Worm (Caenorhabditis elegans) whole organism, mixed stage, embryonic: ENCODE data around the gene D1086.8.

Experiments used
- M03D4.4 ChIP-seq: sonication (generic microtip); optimal IDR thresholded peaks from 2 replicates; lab custom pipeline; 2017; ENCODE audit warnings: mild to moderate bottlenecking, missing genetic modification characterization, missing compliant biosample characterization
- bed-3 ChIP-seq: fragments of 200-800 bp; sonication (Bioruptor generic); optimal IDR thresholded peaks from 3 replicates; lab custom pipeline; 2018; ENCODE audit warnings: mild to moderate bottlenecking, missing genetic modification characterization, moderate library complexity, missing compliant biosample characterization
- blmp-1 ChIP-seq: fragments of 150-350 bp; optimal IDR thresholded peaks from 2 replicates; lab custom pipeline; 2014; ENCODE audit warnings: missing biosample characterization, missing genetic modification characterization
- ceh-39 ChIP-seq: fragments of 150-350 bp; optimal IDR thresholded peaks from 2 replicates; lab custom pipeline; 2014; ENCODE audit warnings: missing biosample characterization, missing genetic modification characterization
- ceh-83 ChIP-seq: fragments of 200-800 bp; sonication (Bioruptor generic); optimal IDR thresholded peaks from 2 replicates; lab custom pipeline; 2018; ENCODE audit warnings: mild to moderate bottlenecking, missing genetic modification characterization, missing compliant biosample characterization
- ces-1 ChIP-seq: fragments of 150-350 bp; optimal IDR thresholded peaks from 2 replicates; lab custom pipeline; 2014; ENCODE audit warnings: missing biosample characterization, missing genetic modification reagents, missing genetic modification characterization
- cnd-1 ChIP-seq: fragments of 200-800 bp; sonication (Bioruptor generic); optimal IDR thresholded peaks from 2 replicates; lab custom pipeline; 2018; ENCODE audit warnings: mild to moderate bottlenecking, missing genetic modification characterization, missing compliant biosample characterization
- drap-1 ChIP-seq: fragments of 200-800 bp; sonication (Bioruptor generic); optimal IDR thresholded peaks from 3 replicates; lab custom pipeline; 2018; ENCODE audit warnings: mild to moderate bottlenecking, missing genetic modification characterization, missing compliant biosample characterization
- elt-1 ChIP-seq: sonication (generic microtip); optimal IDR thresholded peaks from 2 replicates; lab custom pipeline; 2017; ENCODE audit warnings: missing genetic modification characterization, mild to moderate bottlenecking, missing compliant biosample characterization, antibody characterized with exemption, moderate library complexity, borderline replicate concordance; ENCODE audit not compliant: insufficient read depth
- flh-1 ChIP-seq: fragments of 200-800 bp; sonication (Bioruptor generic); optimal IDR thresholded peaks from 2 replicates; lab custom pipeline; 2018; ENCODE audit warnings: mild to moderate bottlenecking, missing genetic modification characterization, moderate library complexity, missing compliant biosample characterization
- ham-2 ChIP-seq: fragments of 200-800 bp; sonication (Bioruptor generic); optimal IDR thresholded peaks from 2 replicates; lab custom pipeline; 2018; ENCODE audit warnings: mild to moderate bottlenecking, missing genetic modification characterization, missing compliant biosample characterization
- hlh-1 ChIP-seq: fragments of 150-350 bp; optimal IDR thresholded peaks from 2 replicates; lab custom pipeline; 2014; ENCODE audit warnings: missing biosample characterization, missing genetic modification reagents, missing genetic modification characterization
- lin-32 ChIP-seq: fragments of 200-800 bp; sonication (Bioruptor generic); optimal IDR thresholded peaks from 2 replicates; lab custom pipeline; 2018; ENCODE audit warnings: mild to moderate bottlenecking, missing genetic modification characterization, missing compliant biosample characterization
- lsy-2 ChIP-seq: fragments of 150-350 bp; optimal IDR thresholded peaks from 2 replicates; lab custom pipeline; 2014; ENCODE audit warnings: missing biosample characterization, missing genetic modification characterization
- mab-5 ChIP-seq: fragments of 150-350 bp; optimal IDR thresholded peaks from 2 replicates; lab custom pipeline; 2014; ENCODE audit warnings: missing biosample characterization, missing genetic modification characterization
- mep-1 ChIP-seq: fragments of 150-350 bp; optimal IDR thresholded peaks from 2 replicates; lab custom pipeline; 2017; ENCODE audit warnings: missing biosample characterization, missing genetic modification reagents, missing genetic modification characterization, inconsistent platforms
- mls-2 ChIP-seq: sonication (generic microtip); optimal IDR thresholded peaks from 2 replicates; lab custom pipeline; 2016; ENCODE audit warnings: mild to moderate bottlenecking, missing genetic modification characterization, moderate library complexity, missing compliant biosample characterization
- nhr-12 ChIP-seq: fragments of 150-350 bp; optimal IDR thresholded peaks from 2 replicates; lab custom pipeline; 2014; ENCODE audit warnings: missing biosample characterization, missing genetic modification characterization
- nhr-237 ChIP-seq: fragments of 150-350 bp; optimal IDR thresholded peaks from 2 replicates; lab custom pipeline; 2014; ENCODE audit warnings: missing biosample characterization, missing genetic modification characterization
- nhr-28 ChIP-seq: fragments of 150-350 bp; optimal IDR thresholded peaks from 2 replicates; lab custom pipeline; 2014; ENCODE audit warnings: missing biosample characterization, missing genetic modification characterization
- pha-4 ChIP-seq: fragments of 150-350 bp; optimal IDR thresholded peaks from 2 replicates; lab custom pipeline; 2018; ENCODE audit warnings: missing biosample characterization, missing genetic modification reagents, missing genetic modification characterization
- sem-2 ChIP-seq: fragments of 200-800 bp; sonication (Bioruptor generic); optimal IDR thresholded peaks from 2 replicates; lab custom pipeline; 2018; ENCODE audit warnings: mild to moderate bottlenecking, missing genetic modification characterization, missing compliant biosample characterization
- sptf-1 ChIP-seq: sonication (generic microtip); optimal IDR thresholded peaks from 2 replicates; lab custom pipeline; 2017; ENCODE audit warnings: mild to moderate bottlenecking, missing genetic modification characterization, moderate library complexity, missing compliant biosample characterization
- tbx-8 ChIP-seq: fragments of 200-800 bp; sonication (Bioruptor generic); optimal IDR thresholded peaks from 2 replicates; lab custom pipeline; 2018; ENCODE audit warnings: mild to moderate bottlenecking, missing genetic modification characterization, moderate library complexity, missing compliant biosample characterization
- unc-120 ChIP-seq: sonication (generic microtip); optimal IDR thresholded peaks from 2 replicates; lab custom pipeline; 2017; ENCODE audit warnings: missing genetic modification characterization, missing compliant biosample characterization; ENCODE audit not compliant: poor library complexity, severe bottlenecking
- unc-62 ChIP-seq: fragments of 150-350 bp; optimal IDR thresholded peaks from 2 replicates; lab custom pipeline; 2014; ENCODE audit warnings: missing biosample characterization, missing genetic modification reagents, missing genetic modification characterization
- zip-8 ChIP-seq: fragments of 150-350 bp; optimal IDR thresholded peaks from 2 replicates; lab custom pipeline; 2014; ENCODE audit warnings: missing biosample characterization, missing genetic modification characterization
- ztf-11 ChIP-seq: fragments of 150-350 bp; optimal IDR thresholded peaks from 2 replicates; lab custom pipeline; 2014; ENCODE audit warnings: missing biosample characterization, missing genetic modification characterization

Gene D1086.8

DNA sequence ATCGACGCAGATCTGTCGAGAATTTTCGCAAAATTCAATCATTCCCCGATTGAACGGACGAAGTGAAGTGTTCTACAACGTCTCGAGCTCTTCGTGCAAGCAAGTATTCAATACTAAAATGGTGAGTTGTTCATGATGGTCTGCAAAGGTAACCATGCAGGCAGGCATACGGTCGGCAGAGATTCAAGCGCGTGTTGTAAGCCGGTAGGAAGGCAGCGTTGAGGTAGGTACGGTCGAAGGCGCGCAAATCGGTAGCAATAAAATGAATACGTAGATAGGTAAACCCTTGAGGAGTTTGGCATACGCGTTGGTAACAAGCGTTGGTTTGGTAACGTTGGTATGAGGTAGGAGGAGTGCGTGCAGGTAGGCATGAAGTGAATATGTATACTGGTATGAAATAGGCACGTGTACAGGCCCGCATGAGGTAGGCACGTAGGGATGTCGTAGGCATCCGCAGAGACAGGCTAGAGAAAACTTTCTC is 26.0 kb upstream of the D1086.8 start, which contains the start of gene D1086.17:
Gene D1086.17, plus strand, starts transcription at position 51 of the 481 bp plus-strand sequence.
- no peak for TF ChIP-seq ztf-11 (tag; lab: Kevin White, UChicago)

DNA sequence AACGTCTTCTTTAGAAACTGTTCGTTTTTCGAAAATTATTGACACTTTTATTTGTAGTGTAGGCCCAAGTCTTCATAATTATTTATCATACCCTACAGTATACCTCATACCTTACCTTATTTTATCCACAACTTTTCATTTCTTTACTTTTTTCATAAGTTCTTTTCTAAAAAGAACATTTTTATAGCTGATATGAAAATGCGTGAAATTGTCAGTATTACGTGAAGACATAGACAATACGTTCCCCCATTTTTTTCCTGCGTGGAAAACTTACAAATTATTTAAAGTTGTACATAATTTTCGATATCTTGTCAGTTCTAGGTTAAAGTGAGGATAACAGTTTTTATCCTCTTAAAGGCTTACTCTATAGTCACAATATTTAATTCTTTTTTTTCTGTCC is 24.0 kb upstream of the D1086.8 start:
- no peak for TF ChIP-seq mab-5
- TF ChIP-seq nhr-12 (tag; lab: Kevin White, UChicago): no peak
- TF ChIP-seq ztf-11 (tag; lab: Kevin White, UChicago): no peak

DNA sequence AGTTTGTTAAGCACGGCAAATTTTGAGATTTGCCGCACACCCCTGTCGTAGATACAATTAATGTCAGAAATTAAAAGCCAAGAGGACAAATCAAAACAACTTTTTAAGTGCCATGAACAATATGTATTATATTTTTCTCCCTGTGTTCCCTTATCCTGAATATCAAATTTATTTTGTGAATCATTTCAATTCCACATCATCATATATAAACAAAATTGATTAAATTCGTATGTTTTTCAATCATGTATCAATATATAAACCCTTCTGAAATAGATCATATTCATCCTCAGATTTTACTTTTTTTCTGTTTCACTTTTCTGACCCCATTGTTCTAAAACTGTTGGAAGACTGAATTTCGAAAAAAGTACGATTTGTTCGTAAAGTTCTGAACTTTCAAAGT is 19.7 kb upstream of the D1086.8 start, which contains the start of gene D1086.11:
Gene D1086.11, plus strand, starts transcription at position 301 of the 400 bp plus-strand sequence.
- TF ChIP-seq unc-120 (tag; lab: Kevin White, UChicago) (no peak), drap-1 (GFP tag; lab: Kevin White, UChicago) (no peak), lsy-2 (tag; lab: Kevin White, UChicago) (no peak), M03D4.4 (tag; lab: Kevin White, UChicago) (no peak)

DNA sequence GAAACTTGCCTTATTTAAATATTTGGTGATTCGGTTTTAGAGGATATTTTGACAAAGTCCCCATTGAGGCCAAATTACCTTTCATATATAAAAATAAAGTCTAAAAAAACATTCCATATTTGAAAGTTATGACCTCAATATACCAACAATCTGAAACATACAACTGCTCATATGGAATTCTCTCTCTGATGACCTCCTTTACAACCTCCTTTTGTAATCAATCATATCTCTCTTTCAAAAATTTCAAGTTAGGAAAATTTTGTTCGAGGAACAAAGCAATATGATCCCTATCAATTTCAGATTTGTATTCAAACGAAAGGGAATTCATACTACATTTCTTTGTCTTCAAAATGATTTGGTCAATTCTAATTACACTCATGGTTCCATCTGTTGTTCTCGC is 14.4 kb upstream of the D1086.8 start, which contains the start of gene D1086.6:
Gene D1086.6, plus strand, starts transcription at position 301 of the 400 bp plus-strand sequence.
- no peak for TF ChIP-seq bed-3 (GFP tag; lab: Kevin White, UChicago)
- no peak for TF ChIP-seq sem-2 (GFP tag; lab: Kevin White, UChicago)
- no peak for TF ChIP-seq sptf-1 (tag; lab: Kevin White, UChicago)

DNA sequence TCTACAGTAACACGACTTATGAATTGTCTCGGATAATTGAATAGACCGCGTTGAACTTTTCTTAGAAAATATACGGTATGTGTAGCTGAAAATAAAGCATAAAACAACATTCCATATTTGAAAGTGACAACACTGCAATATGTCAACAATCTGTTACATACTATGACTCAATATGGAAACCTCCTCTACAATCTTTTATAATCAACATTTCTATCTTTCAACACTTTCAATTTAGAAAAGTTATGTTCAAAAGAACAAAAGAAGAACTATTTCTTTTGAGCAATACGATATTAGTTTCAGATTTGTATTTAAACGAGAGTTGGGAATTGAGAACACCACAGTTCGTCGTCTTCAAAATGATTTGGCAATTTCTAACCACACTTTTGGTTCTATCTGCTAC is 11.5 kb upstream of the D1086.8 start, which contains the start of gene D1086.10:
Gene D1086.10, plus strand, starts transcription at position 301 of the 400 bp plus-strand sequence.
- TF ChIP-seq tbx-8 (no peak), pha-4 (tag; lab: Kevin White, UChicago) (no peak), ceh-83 (GFP tag; lab: Kevin White, UChicago) (no peak), elt-1 (tag; lab: Kevin White, UChicago) (no peak), ham-2 (GFP tag; lab: Kevin White, UChicago) (no peak), mls-2 (tag; lab: Kevin White, UChicago) (no peak), nhr-28 (tag; lab: Kevin White, UChicago) (no peak), cnd-1 (tag; lab: Kevin White, UChicago) (no peak), unc-120 (tag; lab: Kevin White, UChicago) (no peak), blmp-1 (tag; lab: Kevin White, UChicago) (no peak), lsy-2 (tag; lab: Kevin White, UChicago) (no peak), ztf-11 (tag; lab: Kevin White, UChicago) (no peak), lin-32 (GFP tag; lab: Kevin White, UChicago) (no peak), zip-8 (tag; lab: Kevin White, UChicago) (no peak), bed-3 (GFP tag; lab: Kevin White, UChicago) (no peak), sem-2 (GFP tag; lab: Kevin White, UChicago) (no peak), ces-1 (no peak), unc-62 (no peak), M03D4.4 (tag; lab: Kevin White, UChicago) (no peak), nhr-12 (tag; lab: Kevin White, UChicago) (no peak)

DNA sequence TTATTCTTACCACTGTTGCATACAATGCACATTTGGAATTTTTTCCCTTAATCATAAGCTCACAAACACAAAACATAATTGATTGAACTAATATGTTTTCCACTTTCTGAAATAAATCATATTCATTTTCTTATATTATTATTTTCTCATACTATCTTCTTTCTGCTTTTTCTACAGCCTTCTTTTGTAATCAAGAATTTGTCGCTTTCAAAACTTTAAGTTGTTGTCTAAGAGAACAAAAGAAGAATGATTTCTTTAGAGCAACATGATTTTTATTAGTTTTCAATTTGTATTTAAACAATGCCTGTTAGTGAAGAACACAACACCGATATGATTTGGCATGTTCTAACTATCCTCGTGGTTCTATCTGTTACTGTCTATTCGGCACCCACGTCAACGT is 9.9 kb upstream of the D1086.8 start, which contains the start of gene D1086.7:
Gene D1086.7, plus strand, starts transcription at position 301 of the 400 bp plus-strand sequence.
- no peak for TF ChIP-seq ham-2 (GFP tag; lab: Kevin White, UChicago)
- TF ChIP-seq nhr-12 (tag; lab: Kevin White, UChicago): no peak
- no peak for TF ChIP-seq nhr-237 (tag; lab: Kevin White, UChicago)
- TF ChIP-seq mep-1 (tag; lab: Kevin White, UChicago): no peak
- TF ChIP-seq lin-32 (GFP tag; lab: Kevin White, UChicago): no peak
- TF ChIP-seq blmp-1 (tag; lab: Kevin White, UChicago): no peak

DNA sequence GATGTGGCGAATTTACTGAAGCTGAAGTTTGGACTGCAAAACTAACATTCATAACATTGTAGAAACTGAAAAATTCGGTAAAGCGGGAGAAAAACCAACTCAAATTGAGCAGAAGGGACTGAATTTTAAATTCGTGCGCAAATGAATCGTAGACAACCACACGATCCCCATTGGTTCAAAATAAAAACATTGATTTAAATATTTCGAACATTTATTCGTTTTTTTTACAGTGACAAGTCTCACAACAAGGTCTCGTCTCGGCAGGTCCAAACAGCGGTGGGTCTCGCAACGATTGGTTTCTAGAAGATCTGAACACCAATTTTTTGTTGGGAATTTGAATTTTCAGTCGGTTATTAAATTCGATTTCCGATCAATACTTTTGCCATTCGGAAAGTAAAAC is 8.3 kb upstream of the D1086.8 start, which contains the start of gene D1086.18:
Gene D1086.18, plus strand, starts transcription at position 301 of the 400 bp plus-strand sequence.
- TF ChIP-seq hlh-1 (tag; lab: Kevin White, UChicago) (no peak), nhr-28 (tag; lab: Kevin White, UChicago) (no peak), sptf-1 (tag; lab: Kevin White, UChicago) (no peak), bed-3 (GFP tag; lab: Kevin White, UChicago) (no peak), sem-2 (GFP tag; lab: Kevin White, UChicago) (no peak), M03D4.4 (tag; lab: Kevin White, UChicago) (no peak), ztf-11 (tag; lab: Kevin White, UChicago) (no peak), ceh-39 (tag; lab: Kevin White, UChicago) (no peak), tbx-8 (no peak), flh-1 (GFP tag; lab: Kevin White, UChicago) (no peak), cnd-1 (tag; lab: Kevin White, UChicago) (no peak), lin-32 (GFP tag; lab: Kevin White, UChicago) (no peak), ces-1 (no peak), blmp-1 (tag; lab: Kevin White, UChicago) (no peak), mab-5 (no peak)
